Worm (Caenorhabditis elegans): ENCODE results near the gene arrd-7.

arrd-7 gene

DNA sequence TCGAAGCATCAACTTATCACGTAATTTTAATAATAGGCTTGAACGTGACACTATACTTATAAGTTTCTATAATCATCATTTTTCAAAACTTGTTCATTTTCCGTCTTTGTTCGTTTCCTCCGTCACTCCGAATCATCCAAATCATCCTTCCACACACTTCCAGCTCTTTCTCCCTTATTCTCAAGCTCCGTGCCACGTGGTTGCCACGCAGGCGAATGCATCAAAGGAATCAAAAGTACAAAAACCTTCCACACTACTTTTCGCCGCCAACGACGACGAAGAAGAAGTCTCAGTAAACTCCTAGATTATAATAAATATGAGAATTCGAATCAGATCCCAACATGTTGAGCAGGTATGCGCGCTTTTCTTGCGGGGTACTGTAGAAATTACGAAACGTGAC, 8.3 kb downstream of the arrd-7 start:
- TF ChIP-seq snpc-1.2 (GFP tag; IDR thresholded peaks at IDR 0.05) = no peak
- TF ChIP-seq hmg-1.1 (GFP tag; IDR thresholded peaks at IDR 0.05) = 0 out of 2 replicates have a peak, but pooled peaks have one; percentile 15
- TF ChIP-seq aha-1 (tag) = peak; percentile 27
- TF ChIP-seq zfp-2 (tag; optimal IDR thresholded peaks at IDR 0.05) = no peak
- TF ChIP-seq ceh-82 (tag; optimal IDR thresholded peaks at IDR 0.05) = no peak
- no peak for TF ChIP-seq spr-1 (tag; optimal IDR thresholded peaks at IDR 0.05)
- TF ChIP-seq zip-11 (GFP tag; IDR thresholded peaks at IDR 0.05) = no peak
- TF ChIP-seq lsy-2 (tag; optimal IDR thresholded peaks at IDR 0.05) = peak in 1 of 2 experiments; percentile 1
- 0 out of 4 replicates have a peak, but pooled peaks of 1 of the 2 experiments have one; percentile 28 for TF ChIP-seq madf-5 (GFP tag; IDR thresholded peaks at IDR 0.05)

DNA sequence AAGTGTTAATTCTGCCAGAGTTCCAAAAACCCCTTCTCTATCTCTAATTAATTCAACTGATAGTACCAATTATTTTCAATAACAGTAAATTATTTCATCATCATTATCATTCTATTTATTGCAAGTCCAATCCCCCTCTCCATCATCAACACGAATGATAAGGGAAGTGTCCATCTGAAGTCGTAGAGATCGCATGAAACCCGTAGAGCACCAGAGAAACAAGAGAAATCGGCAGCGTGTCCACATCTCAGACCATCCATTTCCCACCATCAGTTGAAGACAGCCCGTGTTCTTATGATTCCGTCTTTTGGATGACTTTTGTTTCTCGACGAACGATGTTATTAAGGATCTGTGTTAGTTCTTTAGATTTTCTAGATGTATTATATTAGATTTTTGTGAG, 8.9 kb downstream of the arrd-7 start:
- TF ChIP-seq nhr-41 (GFP tag; IDR thresholded peaks at IDR 0.05) (no peak), lin-29 (GFP tag; IDR thresholded peaks at IDR 0.05) (no peak), hmg-1.1 (GFP tag; IDR thresholded peaks at IDR 0.05) (no peak), F37D6.2 (tag; optimal IDR thresholded peaks at IDR 0.05) (no peak), dve-1 (tag; optimal IDR thresholded peaks at IDR 0.05; ENCODE audit: insufficient read depth) (no peak), set-16 (GFP tag; IDR thresholded peaks at IDR 0.05) (no peak), saeg-2 (GFP tag; IDR thresholded peaks at IDR 0.05) (no peak), tag-97 (GFP tag; IDR thresholded peaks at IDR 0.05) (no peak), nhr-237 (tag; optimal IDR thresholded peaks at IDR 0.05) (no peak), sdz-12 (GFP tag; optimal IDR thresholded peaks at IDR 0.05) (no peak), madf-5 (GFP tag; IDR thresholded peaks at IDR 0.05) (no peak), mxl-3 (GFP tag; optimal IDR thresholded peaks at IDR 0.05) (peak; percentile 70), nhr-48 (tag; optimal IDR thresholded peaks at IDR 0.05) (no peak), F44E2.7 (GFP tag; IDR thresholded peaks at IDR 0.05) (no peak), ceh-82 (tag; optimal IDR thresholded peaks at IDR 0.05) (no peak), Y48G9A.11 (GFP tag; IDR thresholded peaks at IDR 0.05) (no peak), mdl-1 (tag; optimal IDR thresholded peaks at IDR 0.05) (peak; percentile 35 to 77), rbr-2 (tag; optimal IDR thresholded peaks at IDR 0.05) (no peak), tra-1 (GFP tag; IDR thresholded peaks at IDR 0.05) (no peak), hlh-30 (tag; optimal IDR thresholded peaks at IDR 0.05; ENCODE audit: insufficient read depth) (peak; percentile 37), hlh-11 (tag; optimal IDR thresholded peaks at IDR 0.05) (peak; percentile 6), zip-2 (tag; optimal IDR thresholded peaks at IDR 0.05) (no peak), nhr-11 (tag; optimal IDR thresholded peaks at IDR 0.05) (no peak), F49E8.2 (tag; optimal IDR thresholded peaks at IDR 0.05; ENCODE audit: borderline replicate concordance) (no peak), daf-8 (GFP tag; IDR thresholded peaks at IDR 0.05) (no peak), F10B5.3 (tag; optimal IDR thresholded peaks at IDR 0.05) (no peak), unc-62 (GFP tag; optimal IDR thresholded peaks at IDR 0.05 in 1 of 2) (peak in 1 of 2 experiments; percentile 58), unc-62 (tag; optimal IDR thresholded peaks at IDR 0.05) (no peak), mxl-2 (GFP tag; conservative IDR thresholded peaks at IDR 0.05) (no peak), mep-1 (tag; optimal IDR thresholded peaks at IDR 0.05) (no peak), nhr-111 (GFP tag; optimal IDR thresholded peaks at IDR 0.05) (no peak), nhr-42 (GFP tag; IDR thresholded peaks at IDR 0.05) (no peak), nhr-28 (tag; optimal IDR thresholded peaks at IDR 0.05) (peak; percentile 18), ctbp-1 (GFP tag; IDR thresholded peaks at IDR 0.05) (no peak), madf-9 (GFP tag; conservative IDR thresholded peaks at IDR 0.05) (no peak), ceh-32 (tag; optimal IDR thresholded peaks at IDR 0.05; ENCODE audit: poor library complexity) (no peak)

Data from whole organism, L4 larva.